Worm (Caenorhabditis elegans) whole organism, dauer: ENCODE measurements around the gene gcy-14.
"Not testable (repeated sequence)": the region's sequence is repeated elsewhere in the genome, so short reads cannot be mapped to it uniquely, and the experiment has no call there.

Experiments used
- unc-62 ChIP-seq: sonication (generic microtip); optimal IDR thresholded peaks from 2 replicates; lab custom pipeline; 2017; ENCODE audit warnings: missing biosample characterization, missing genetic modification reagents, missing genetic modification characterization

gcy-14 gene

DNA sequence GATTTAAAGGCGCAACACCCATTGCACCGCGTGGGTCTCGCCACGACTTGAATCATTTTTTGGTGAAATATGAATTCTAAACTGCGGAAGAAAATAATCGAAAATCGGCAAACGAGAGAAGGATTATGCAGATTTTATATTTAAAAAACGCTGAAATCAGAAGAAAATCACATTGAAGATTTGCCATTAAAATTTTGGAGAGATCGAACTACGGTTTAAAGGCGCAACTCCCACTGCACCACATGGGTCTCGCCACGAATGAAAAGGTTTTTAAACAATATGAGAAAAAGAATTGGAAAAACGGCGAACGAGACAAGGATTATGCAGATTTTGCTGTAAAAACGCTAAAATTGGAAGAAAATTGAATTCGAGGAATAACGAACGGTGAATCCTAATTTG is 35.3 kb downstream of the gcy-14 start:
- no peak for TF ChIP-seq unc-62 (GFP tag; lab: Kevin White, UChicago)

DNA sequence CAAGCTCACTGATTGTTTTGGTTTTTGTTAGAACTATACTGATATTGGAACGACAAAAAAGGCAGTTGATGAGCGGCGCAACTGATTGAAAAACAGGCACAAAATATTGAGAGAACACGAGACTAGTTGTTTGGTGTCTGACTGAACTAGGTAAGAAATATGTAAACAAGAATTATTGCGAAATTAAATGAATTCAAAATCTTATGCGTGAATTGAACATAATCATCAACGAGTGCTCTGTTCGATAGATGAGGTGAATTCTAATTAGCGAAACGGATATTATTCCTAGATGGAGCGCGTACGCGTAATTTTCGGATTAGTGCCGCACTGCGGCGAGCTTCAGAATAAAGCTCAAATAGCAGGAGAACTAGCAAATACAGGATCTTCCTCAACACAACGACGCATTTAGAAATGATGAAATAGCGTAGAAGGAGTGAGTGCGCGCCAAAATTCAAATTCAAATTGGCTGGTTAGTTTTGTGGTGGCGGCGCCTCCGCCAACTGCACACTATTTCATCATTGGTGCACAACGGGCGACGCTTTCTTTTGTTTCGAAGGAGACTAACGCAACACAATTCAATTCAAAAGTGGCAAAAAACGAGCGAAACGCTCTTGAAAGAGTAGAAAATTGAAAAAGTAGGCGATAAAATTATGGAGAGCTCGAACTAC is 35.8 kb downstream of the gcy-14 start:
- no peak for TF ChIP-seq unc-62 (GFP tag; lab: Kevin White, UChicago)

DNA sequence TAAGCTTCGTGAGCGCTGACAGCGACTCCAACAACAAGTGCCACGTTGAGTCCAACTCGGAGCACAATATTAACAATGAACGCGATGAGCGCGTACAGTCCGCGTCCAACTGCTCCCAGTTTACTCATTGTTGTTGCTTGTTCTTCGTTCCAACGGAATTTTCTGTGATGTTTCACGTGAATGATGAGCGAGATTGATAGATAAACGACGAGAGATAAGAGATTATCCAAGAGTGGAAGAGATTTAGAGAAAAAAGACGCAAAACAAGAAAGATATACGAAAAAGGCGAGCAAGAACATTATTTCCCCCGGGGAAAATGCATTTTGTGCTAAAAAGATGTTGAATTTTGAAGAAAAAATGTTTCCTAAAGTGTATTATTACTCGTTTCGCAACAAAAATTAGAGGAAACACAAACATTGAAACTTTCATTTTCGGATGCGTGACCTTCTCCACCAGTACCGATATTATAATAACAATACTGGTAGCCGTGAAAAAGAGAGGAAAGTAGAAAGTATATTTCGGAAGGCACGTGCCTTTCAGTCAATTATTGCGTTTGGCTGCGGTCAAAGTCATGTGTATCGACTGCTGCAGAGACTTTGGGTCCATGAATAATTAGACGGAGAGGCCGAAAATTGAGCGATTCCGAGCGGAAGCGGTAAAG is 36.5 kb downstream of the gcy-14 start:
- TF ChIP-seq unc-62 (GFP tag; lab: Kevin White, UChicago) = no peak

DNA sequence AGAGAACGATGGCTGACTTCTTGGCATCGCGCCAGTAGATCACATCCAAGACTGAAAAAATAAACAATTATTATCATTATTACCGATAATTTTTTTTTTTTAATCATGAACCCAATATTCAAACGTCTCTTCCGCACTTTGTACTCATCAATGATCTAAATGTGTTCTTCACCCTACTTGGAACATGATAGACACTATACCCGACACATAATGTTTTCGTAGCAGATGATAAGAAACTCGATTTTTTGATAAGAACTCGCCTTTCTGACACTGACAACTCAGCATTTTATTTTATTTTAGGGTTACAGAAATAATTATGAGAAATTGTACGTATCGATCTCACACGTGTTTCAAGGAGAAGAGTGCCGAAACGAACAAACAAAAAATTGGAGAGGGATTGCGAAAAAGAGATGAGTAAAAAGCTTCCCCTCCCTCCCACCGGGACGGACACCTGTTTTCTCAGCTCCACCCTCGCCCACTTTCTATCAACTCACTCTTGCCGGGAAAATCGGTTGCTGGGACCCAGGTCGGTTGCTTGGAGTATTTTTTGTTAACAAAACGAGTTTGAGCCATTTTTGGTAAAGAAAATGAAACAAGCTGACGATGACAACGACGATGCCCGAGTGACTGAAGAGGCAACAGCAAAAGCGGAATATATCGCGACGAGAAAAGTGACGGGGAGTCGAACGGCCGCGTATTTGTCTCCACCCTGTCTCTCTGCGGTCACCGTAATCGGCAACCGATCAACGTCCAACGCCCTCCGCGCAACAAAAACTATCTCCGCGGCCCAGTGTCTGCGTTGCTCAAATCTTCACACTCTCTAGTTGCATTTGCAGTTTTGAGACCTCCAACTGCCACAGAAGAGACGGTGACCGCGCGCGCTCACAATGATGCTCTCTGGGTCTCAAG is 37.6 kb downstream of the gcy-14 start:
- TF ChIP-seq unc-62 (GFP tag; lab: Kevin White, UChicago) = no peak

DNA sequence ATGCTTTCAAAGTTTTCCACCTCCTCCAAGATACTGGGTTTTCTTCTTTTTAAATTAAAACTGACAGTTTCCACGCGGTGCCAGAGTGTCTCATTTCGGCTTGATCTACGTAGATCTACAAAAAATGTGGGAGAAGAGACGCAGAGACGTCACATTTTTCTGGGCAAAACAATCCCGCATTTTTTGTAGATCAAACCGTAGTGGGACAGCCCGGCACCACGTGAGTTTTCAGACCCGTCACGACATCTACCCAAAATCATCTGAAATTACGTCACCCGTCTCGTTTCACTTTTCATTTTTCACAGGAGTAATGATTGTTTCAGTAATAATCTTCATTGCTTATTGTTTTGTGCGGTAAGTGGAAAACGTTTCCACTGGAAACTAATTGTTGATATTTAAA is 39.7 kb downstream of the gcy-14 start:
- no peak for TF ChIP-seq unc-62 (GFP tag; lab: Kevin White, UChicago)

DNA sequence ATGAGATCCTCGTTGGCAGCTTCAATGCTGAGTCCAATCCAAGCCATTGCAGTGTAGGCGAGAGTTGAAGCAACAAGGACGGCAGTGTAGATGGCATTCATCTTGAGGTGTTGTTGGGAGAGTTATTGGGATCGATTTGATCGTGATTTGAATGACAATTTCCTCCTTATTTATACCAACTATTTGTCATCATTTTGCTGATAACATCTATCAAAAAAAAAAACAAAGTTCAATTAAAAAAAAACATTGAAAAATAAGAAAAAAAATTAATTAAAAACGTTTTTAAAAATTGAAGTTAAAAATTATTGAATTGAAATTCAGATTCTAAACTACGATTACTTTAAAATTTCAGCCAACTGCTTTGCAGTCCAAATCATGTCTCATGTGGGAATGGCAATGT is 41.1 kb downstream of the gcy-14 start, which contains the start of gene nspa-8:
Gene nspa-8 (minus strand): TSS at position 101 of the 400 bp plus-strand sequence.
- TF ChIP-seq unc-62 (GFP tag; lab: Kevin White, UChicago) = not testable (repeated sequence)

DNA sequence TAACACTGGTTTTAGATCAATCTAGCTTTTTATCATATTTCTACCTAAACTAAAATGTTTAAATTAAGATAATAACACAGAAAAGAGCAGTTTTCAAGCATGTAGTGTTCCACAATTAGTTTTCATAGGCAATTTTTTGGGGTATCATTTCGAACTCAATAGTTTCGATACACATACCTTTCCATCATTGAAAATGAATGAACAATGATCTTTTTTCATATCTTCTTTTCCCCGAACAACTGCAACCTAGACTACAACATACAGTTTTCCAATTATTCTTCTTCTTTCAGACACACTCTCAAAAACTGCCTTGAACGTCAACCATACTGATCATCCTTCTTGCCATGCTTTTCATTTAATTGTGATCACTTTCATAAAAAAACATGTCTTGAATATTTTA is 44.0 kb downstream of the gcy-14 start, which contains the start of gene W06A7.4:
Gene W06A7.4 (plus strand): TSS at position 301 of the 400 bp plus-strand sequence.
- no peak for TF ChIP-seq unc-62 (GFP tag; lab: Kevin White, UChicago)

DNA sequence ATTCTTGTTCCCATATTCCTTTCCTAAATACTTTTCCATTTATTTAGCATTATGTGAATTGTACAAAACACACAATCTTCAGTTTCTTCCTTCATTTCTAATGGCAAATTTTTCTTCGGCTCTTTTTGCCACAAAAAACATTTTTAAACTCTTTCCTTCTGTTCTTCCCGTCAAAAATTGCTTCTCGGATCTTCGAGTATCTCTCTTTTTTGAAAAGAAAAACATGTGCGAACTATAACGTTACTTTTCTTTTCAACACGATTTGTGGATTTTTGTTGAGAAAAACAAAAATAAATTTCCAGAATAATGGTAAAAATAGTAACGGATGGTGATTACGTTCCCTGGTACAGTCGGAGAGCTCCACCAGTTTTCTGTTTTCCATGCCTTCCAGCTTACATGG is 46.5 kb downstream of the gcy-14 start, which contains the start of gene W06A7.2:
Gene W06A7.2 (plus strand): TSS at position 301 of the 400 bp plus-strand sequence.
- no peak for TF ChIP-seq unc-62 (GFP tag; lab: Kevin White, UChicago)

DNA sequence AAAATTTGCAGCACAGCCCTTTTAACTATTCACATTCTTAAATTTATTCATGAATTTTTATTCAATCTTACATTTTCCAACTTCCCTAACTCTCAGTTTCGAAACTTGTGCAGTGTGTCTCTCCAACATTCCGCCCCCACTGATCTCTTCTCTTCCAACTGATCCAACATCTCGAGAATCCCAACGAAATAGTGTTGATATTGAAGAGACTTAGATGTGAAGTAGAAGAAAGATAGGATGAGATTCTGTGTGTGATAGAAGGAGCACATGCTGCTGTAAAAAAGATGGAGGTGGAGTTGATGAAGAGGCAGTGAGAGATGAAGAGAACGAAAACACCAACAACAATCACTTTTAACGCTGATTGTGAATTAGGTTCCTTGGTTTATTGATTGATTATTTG is 47.8 kb downstream of the gcy-14 start:
- no peak for TF ChIP-seq unc-62 (GFP tag; lab: Kevin White, UChicago)

DNA sequence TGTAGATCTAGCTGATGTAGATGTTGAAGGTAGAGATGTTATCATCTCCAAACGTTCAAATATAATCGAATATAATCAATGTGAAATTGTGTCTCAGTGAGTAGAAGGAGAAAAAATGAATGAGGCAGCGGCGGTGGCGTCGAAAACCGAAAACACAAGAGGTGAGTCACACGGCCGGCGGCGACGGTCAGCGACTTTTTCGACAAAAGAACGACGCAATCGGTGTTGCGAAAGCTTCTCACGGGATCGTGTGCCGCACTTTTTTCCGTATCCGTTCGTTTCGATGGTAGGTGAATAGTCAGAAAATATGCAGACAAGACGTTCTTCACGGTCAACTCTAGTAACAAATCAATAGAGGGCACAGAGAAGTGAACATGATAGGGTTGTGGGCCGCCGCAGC is 52.6 kb downstream of the gcy-14 start, which contains the start of gene rin-1:
Gene rin-1 (minus strand): TSS at position 101 of the 400 bp plus-strand sequence.
- TF ChIP-seq unc-62 (GFP tag; lab: Kevin White, UChicago) = no peak

DNA sequence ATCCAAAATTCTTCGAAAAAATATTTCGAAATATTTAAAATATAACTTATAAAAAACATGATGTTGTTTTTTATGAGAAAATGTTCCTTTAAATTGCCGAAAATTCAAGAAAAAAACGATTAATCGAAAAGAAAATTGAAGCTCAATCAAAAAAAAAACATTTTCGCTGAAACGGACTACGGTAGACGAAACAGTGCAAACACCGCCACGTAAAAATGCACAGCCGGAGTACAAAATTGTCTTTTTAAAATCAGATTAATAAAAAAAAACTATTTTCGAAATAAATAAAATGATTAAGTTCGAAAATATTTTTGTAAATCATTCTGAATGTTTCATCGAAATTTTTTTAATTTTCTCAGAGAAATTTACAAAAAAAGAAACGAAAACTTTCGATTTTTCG is 54.5 kb downstream of the gcy-14 start:
- no peak for TF ChIP-seq unc-62 (GFP tag; lab: Kevin White, UChicago)
